Fruit fly (Drosophila melanogaster) whole organism, wandering third instar larva: ENCODE results near the gene Osi3.

Experiments used
- Rel ChIP-seq, 2 experiments: fragments of 200-800 bp; sonication (Bioruptor generic) in 1 of 2; optimal IDR thresholded peaks; 2 replicates in 1 of 2; 3 replicates in 1 of 2; lab custom pipeline; 2016 to 2019; ENCODE audit warnings: mild to moderate bottlenecking in 2 of 2, missing biosample characterization in 2 of 2, missing genetic modification characterization in 2 of 2, moderate library complexity in 1 of 2
- pan ChIP-seq: fragments of >200 bp; optimal IDR thresholded peaks from 2 replicates; lab custom pipeline; 2017

dm6 chr3R:6222119-6222518, 6.5 kb downstream of the Osi3 start:
- no peak for TF ChIP-seq Rel (GFP tag; optimal IDR thresholded peaks at IDR 0.05; lab: Kevin White, UChicago)
- TF ChIP-seq Rel (tag; optimal IDR thresholded peaks at IDR 0.05; lab: Kevin White, UChicago), result no peak
- no peak for TF ChIP-seq pan (lab: Kevin White, UChicago)
